Fruit fly (Drosophila melanogaster) whole organism: Measurements from ENCODE around the gene Cpr62Bb.

Experiments
- CG8478 ChIP-seq: fragments of >200 bp; optimal IDR thresholded peaks from 2 replicates; lab custom pipeline; 2018; ENCODE audit warnings: inconsistent platforms
- Dll ChIP-seq: fragments of >200 bp; optimal IDR thresholded peaks from 2 replicates; lab custom pipeline; 2017
- EcR ChIP-seq, 2 experiments: fragments of >200 bp; optimal IDR thresholded peaks; 2 replicates each; lab custom pipeline; 2017; ENCODE audit warnings: missing biosample characterization in 2 of 2, missing genetic modification characterization in 2 of 2, missing genetic modification reagents in 2 of 2
- pan ChIP-seq: fragments of >200 bp; optimal IDR thresholded peaks from 2 replicates; lab custom pipeline; 2017
- usp ChIP-seq: fragments of >200 bp; optimal IDR thresholded peaks from 2 replicates; lab custom pipeline; 2017; ENCODE audit warnings: missing biosample characterization, missing genetic modification characterization, mixed read lengths

DNA sequence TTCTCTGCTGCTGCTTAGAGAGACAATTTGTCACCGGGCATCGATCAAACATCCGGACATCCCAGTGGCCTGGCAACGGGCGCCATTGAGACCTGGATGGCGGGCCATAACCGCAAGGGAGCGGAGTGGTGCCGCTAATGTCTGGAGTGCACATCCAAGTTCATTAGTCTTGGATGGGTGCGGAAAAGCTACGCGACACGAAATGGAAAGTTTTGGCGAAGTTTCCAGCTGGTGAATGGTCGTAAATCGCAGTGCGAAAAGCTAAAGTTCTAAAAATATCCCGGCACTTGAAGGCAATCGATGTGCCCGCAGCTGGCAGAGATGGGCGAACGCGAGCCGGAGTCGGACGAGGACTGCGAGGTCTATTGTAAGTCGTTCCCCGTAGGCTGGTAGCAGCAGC is 34.8 kb upstream of the Cpr62Bb start, which contains the start of gene CG13924:
- TF ChIP-seq CG8478 (lab: Kevin White, UChicago) (no peak), usp (GFP tag; lab: Kevin White, UChicago) (no peak), pan (lab: Kevin White, UChicago) (no peak), EcR (GFP tag; optimal IDR thresholded peaks at IDR 0.05; lab: Kevin White, UChicago) (no peak), Dll (lab: Kevin White, UChicago) (no peak)
